Worm (Caenorhabditis elegans) whole organism, L1 larva: ENCODE results near the gene grd-10.
"Not testable (repeated sequence)": the region's sequence is repeated elsewhere in the genome, so short reads cannot be mapped to it uniquely, and the experiment has no call there.

Source experiments
- C04F5.9 ChIP-seq: sonication (generic microtip); optimal IDR thresholded peaks from 2 replicates; lab custom pipeline; 2016; ENCODE audit warnings: missing genetic modification characterization, missing compliant biosample characterization
- C16A3.4 ChIP-seq: fragments of 150-350 bp; optimal IDR thresholded peaks from 2 replicates; lab custom pipeline; 2014; ENCODE audit warnings: missing biosample characterization, missing genetic modification characterization
- Y116A8C.19 ChIP-seq: sonication (generic microtip); optimal IDR thresholded peaks from 2 replicates; lab custom pipeline; 2016; ENCODE audit warnings: missing compliant biosample characterization, missing genetic modification characterization, borderline replicate concordance
- alr-1 ChIP-seq: fragments of 200-800 bp; sonication (Bioruptor generic); optimal IDR thresholded peaks from 2 replicates; lab custom pipeline; 2018; ENCODE audit warnings: borderline replicate concordance, mild to moderate bottlenecking, missing genetic modification characterization, missing compliant biosample characterization
- aly-2 ChIP-seq: fragments of 150-350 bp; optimal IDR thresholded peaks from 2 replicates; lab custom pipeline; 2014; ENCODE audit warnings: missing biosample characterization, missing genetic modification characterization
- ceh-88 ChIP-seq: fragments of 200-800 bp; sonication (Bioruptor generic); IDR thresholded peaks from 2 replicates; pipeline ENCODE4 v1.3.6; 2022; ENCODE audit warnings: missing genetic modification characterization, missing compliant biosample characterization
- ceh-90 ChIP-seq: sonication (generic microtip); optimal IDR thresholded peaks from 2 replicates; lab custom pipeline; 2016; ENCODE audit warnings: missing genetic modification characterization, missing compliant biosample characterization
- ces-1 ChIP-seq: fragments of 150-350 bp; optimal IDR thresholded peaks from 2 replicates; lab custom pipeline; 2014; ENCODE audit warnings: missing biosample characterization, missing genetic modification reagents, missing genetic modification characterization
- dpl-1 ChIP-seq, 3 experiments: fragments of 150-350 bp in 2 of 3; sonication (generic microtip) in 1 of 3; optimal IDR thresholded peaks; 2 replicates each; lab custom pipeline; 2014 to 2017; ENCODE audit warnings: missing biosample characterization in 3 of 3, missing genetic modification characterization in 3 of 3, missing genetic modification reagents in 3 of 3
- dsc-1 ChIP-seq: sonication (generic microtip); optimal IDR thresholded peaks from 2 replicates; lab custom pipeline; 2016; ENCODE audit warnings: mild to moderate bottlenecking, missing genetic modification characterization, missing compliant biosample characterization
- efl-1 ChIP-seq, 4 experiments: fragments of 150-350 bp; optimal IDR thresholded peaks in 3 of 4; peaks in 1 of 4; 1 replicate in 1 of 4; 2 replicates in 3 of 4; lab custom pipeline; 2014; ENCODE audit warnings: missing biosample characterization in 2 of 4, missing genetic modification characterization in 2 of 4, missing genetic modification reagents in 2 of 4
- egl-13 ChIP-seq: sonication (generic microtip); optimal IDR thresholded peaks from 2 replicates; lab custom pipeline; 2016; ENCODE audit warnings: missing genotype, missing genetic modification reagents, missing genetic modification characterization, missing compliant biosample characterization
- egl-27 ChIP-seq, 2 experiments: fragments of 150-350 bp in 1 of 2; sonication (generic microtip); optimal IDR thresholded peaks; 3 replicates each; lab custom pipeline; 2017 to 2018; ENCODE audit warnings: missing biosample characterization in 2 of 2, missing genetic modification characterization in 2 of 2, missing genetic modification reagents in 2 of 2
- fkh-4 ChIP-seq: sonication (generic microtip); optimal IDR thresholded peaks from 2 replicates; lab custom pipeline; 2016; ENCODE audit warnings: missing compliant biosample characterization, missing genetic modification characterization, borderline replicate concordance
- fos-1 ChIP-seq: fragments of 150-350 bp; optimal IDR thresholded peaks from 2 replicates; lab custom pipeline; 2014; ENCODE audit warnings: missing biosample characterization, missing genetic modification characterization
- hlh-4 ChIP-seq: sonication (generic microtip); optimal IDR thresholded peaks from 2 replicates; lab custom pipeline; 2016; ENCODE audit warnings: mild to moderate bottlenecking, missing genetic modification characterization, missing compliant biosample characterization
- jun-1 ChIP-seq: fragments of 150-350 bp; optimal IDR thresholded peaks from 2 replicates; lab custom pipeline; 2014; ENCODE audit warnings: missing biosample characterization, missing genetic modification reagents, missing genetic modification characterization
- lin-15B ChIP-seq: fragments of 150-350 bp; sonication (generic microtip); optimal IDR thresholded peaks from 3 replicates; lab custom pipeline; 2014; ENCODE audit warnings: missing biosample characterization, missing genetic modification characterization
- lin-35 ChIP-seq, 2 experiments: fragments of 150-350 bp; optimal IDR thresholded peaks; 2 replicates each; lab custom pipeline; 2014; ENCODE audit warnings: missing biosample characterization in 2 of 2, missing genetic modification characterization in 2 of 2, missing genetic modification reagents in 2 of 2
- lin-39 ChIP-seq: fragments of 150-350 bp; optimal IDR thresholded peaks from 2 replicates; lab custom pipeline; 2014; ENCODE audit warnings: missing biosample characterization, missing genetic modification reagents, missing genetic modification characterization
- lsy-2 ChIP-seq, 2 experiments: fragments of 150-350 bp; optimal IDR thresholded peaks; 2 replicates each; lab custom pipeline; 2014; ENCODE audit warnings: missing biosample characterization in 2 of 2, missing genetic modification characterization in 2 of 2
- mab-9 ChIP-seq: fragments of 200-800 bp; sonication (Bioruptor generic); IDR thresholded peaks from 2 replicates; pipeline ENCODE4 v1.3.6; 2022; ENCODE audit warnings: missing genetic modification reagents, missing genetic modification characterization, missing compliant biosample characterization
- mep-1 ChIP-seq: fragments of 150-350 bp; optimal IDR thresholded peaks from 2 replicates; lab custom pipeline; 2014; ENCODE audit warnings: missing biosample characterization, missing genetic modification characterization
- nhr-11 ChIP-seq: fragments of 150-350 bp; optimal IDR thresholded peaks from 2 replicates; lab custom pipeline; 2014; ENCODE audit warnings: missing biosample characterization, missing genetic modification characterization
- nhr-19 ChIP-seq: fragments of 200-800 bp; sonication (Bioruptor generic); conservative IDR thresholded peaks from 2 replicates; pipeline ENCODE4 v1.3.6; 2022; ENCODE audit warnings: missing genetic modification characterization, missing compliant biosample characterization
- nhr-20 ChIP-seq: sonication (generic microtip); optimal IDR thresholded peaks from 2 replicates; lab custom pipeline; 2016; ENCODE audit warnings: mild to moderate bottlenecking, missing genetic modification characterization, missing compliant biosample characterization
- nhr-47 ChIP-seq: sonication (generic microtip); optimal IDR thresholded peaks from 2 replicates; lab custom pipeline; 2016; ENCODE audit warnings: mild to moderate bottlenecking, missing genetic modification characterization, moderate library complexity, missing compliant biosample characterization
- nhr-71 ChIP-seq: sonication (generic microtip); optimal IDR thresholded peaks from 2 replicates; lab custom pipeline; 2016; ENCODE audit warnings: mild to moderate bottlenecking, missing genetic modification characterization, moderate library complexity, missing compliant biosample characterization
- nhr-76 ChIP-seq: sonication (generic microtip); optimal IDR thresholded peaks from 2 replicates; lab custom pipeline; 2017; ENCODE audit warnings: missing biosample characterization, missing genetic modification characterization
- nhr-77 ChIP-seq: fragments of 150-350 bp; optimal IDR thresholded peaks from 2 replicates; lab custom pipeline; 2014; ENCODE audit warnings: missing biosample characterization, missing genetic modification characterization
- nhr-84 ChIP-seq: sonication (generic microtip); optimal IDR thresholded peaks from 2 replicates; lab custom pipeline; 2017; ENCODE audit warnings: missing biosample characterization, missing genetic modification characterization
- nhr-85 ChIP-seq: sonication (generic microtip); peaks from one replicate; lab custom pipeline; 2016; ENCODE audit warnings: missing genetic modification characterization, inconsistent platforms, missing compliant biosample characterization
- pqm-1 ChIP-seq: sonication (generic microtip); optimal IDR thresholded peaks from 3 replicates; lab custom pipeline; 2017; ENCODE audit warnings: missing biosample characterization, missing genetic modification characterization
- rnt-1 ChIP-seq: sonication (generic microtip); optimal IDR thresholded peaks from 2 replicates; lab custom pipeline; 2016; ENCODE audit warnings: mild to moderate bottlenecking, missing genetic modification characterization, moderate library complexity, missing compliant biosample characterization
- snpc-4 ChIP-seq: fragments of 150-350 bp; optimal IDR thresholded peaks from 2 replicates; lab custom pipeline; 2014; ENCODE audit warnings: missing biosample characterization, missing genetic modification characterization
- sptf-1 ChIP-seq: fragments of 150-350 bp; optimal IDR thresholded peaks from 2 replicates; lab custom pipeline; 2014; ENCODE audit warnings: missing biosample characterization, missing genetic modification characterization
- tbx-2 ChIP-seq: sonication (generic microtip); optimal IDR thresholded peaks from 2 replicates; lab custom pipeline; 2016; ENCODE audit warnings: missing genetic modification characterization, missing compliant biosample characterization
- unc-130 ChIP-seq: fragments of 150-350 bp; optimal IDR thresholded peaks from 2 replicates; lab custom pipeline; 2017; ENCODE audit warnings: missing biosample characterization, missing genetic modification characterization, inconsistent platforms
- unc-62 ChIP-seq: fragments of 150-350 bp; optimal IDR thresholded peaks from 2 replicates; lab custom pipeline; 2014; ENCODE audit warnings: missing biosample characterization, missing genetic modification reagents, missing genetic modification characterization
- unc-86 ChIP-seq: sonication (generic microtip); optimal IDR thresholded peaks from 2 replicates; lab custom pipeline; 2016; ENCODE audit warnings: missing genetic modification characterization, missing compliant biosample characterization
- unc-98 ChIP-seq: fragments of 200-800 bp; sonication (Bioruptor generic); IDR thresholded peaks from 2 replicates; pipeline ENCODE4 v1.3.6; 2022; ENCODE audit warnings: missing genetic modification characterization, missing compliant biosample characterization
- vab-15 ChIP-seq: sonication (generic microtip); optimal IDR thresholded peaks from 2 replicates; lab custom pipeline; 2017; ENCODE audit warnings: missing genotype, mild to moderate bottlenecking, missing genetic modification characterization, missing compliant biosample characterization
- xbp-1 ChIP-seq: sonication (generic microtip); optimal IDR thresholded peaks from 2 replicates; lab custom pipeline; 2016; ENCODE audit warnings: missing genetic modification characterization, missing compliant biosample characterization
- zag-1 ChIP-seq: fragments of 150-350 bp; optimal IDR thresholded peaks from 2 replicates; lab custom pipeline; 2014; ENCODE audit warnings: missing biosample characterization, missing genetic modification characterization
- zip-4 ChIP-seq: fragments of 200-800 bp; sonication (Bioruptor generic); optimal IDR thresholded peaks from 2 replicates; lab custom pipeline; 2018; ENCODE audit warnings: mild to moderate bottlenecking, missing genetic modification characterization, moderate library complexity, missing compliant biosample characterization

grd-10 gene

DNA sequence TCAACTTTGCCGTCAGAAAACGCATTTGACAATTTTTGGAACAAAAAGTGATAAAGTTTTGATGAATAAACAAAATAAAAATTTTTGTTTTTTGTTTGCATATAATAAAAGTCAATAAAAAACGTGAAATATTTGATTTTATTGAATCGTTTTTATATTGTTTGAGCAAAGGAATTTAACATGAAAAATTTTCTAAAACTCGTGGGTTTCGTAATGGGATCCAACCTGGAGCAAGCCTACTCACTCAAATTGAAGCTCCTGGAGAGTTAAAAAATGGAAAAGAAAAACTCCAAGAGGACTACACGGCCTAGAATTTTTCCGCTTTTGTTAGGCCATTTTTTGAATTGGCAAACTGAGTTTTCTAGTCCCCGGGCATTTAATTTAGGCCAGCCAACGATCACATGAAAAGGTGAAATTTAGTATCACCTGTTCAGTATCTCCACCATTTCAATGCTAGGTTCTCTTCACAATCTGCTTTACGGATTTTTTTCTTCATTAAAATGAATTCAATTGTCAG, 12.4 kb upstream of the grd-10 start, which contains the start of the genes C04C3.9 and srz-60:
C04C3.9 (minus strand) TSS at position 101 of the 517 bp plus-strand sequence.
srz-60 (plus strand) TSS at position 467 of the 517 bp plus-strand sequence.
- TF ChIP-seq unc-98 (GFP tag; lab: Robert Waterston, UW): no peak
- TF ChIP-seq C04F5.9 (tag; lab: Kevin White, UChicago): no peak
- no peak for TF ChIP-seq nhr-84 (tag; lab: Kevin White, UChicago)
- no peak for TF ChIP-seq unc-86 (tag; lab: Kevin White, UChicago)
- no peak for TF ChIP-seq lin-15B (tag; lab: Kevin White, UChicago)
- no peak for TF ChIP-seq egl-13
- TF ChIP-seq mep-1 (tag; lab: Kevin White, UChicago): no peak
- TF ChIP-seq efl-1 (optimal IDR thresholded peaks at IDR 0.05; lab: Kevin White, UChicago): no peak
- no peak for TF ChIP-seq efl-1 (GFP tag; optimal IDR thresholded peaks at IDR 0.05 in 1 of 2; lab: Kevin White, UChicago)
- TF ChIP-seq nhr-19 (GFP tag; lab: Robert Waterston, UW): no peak

DNA sequence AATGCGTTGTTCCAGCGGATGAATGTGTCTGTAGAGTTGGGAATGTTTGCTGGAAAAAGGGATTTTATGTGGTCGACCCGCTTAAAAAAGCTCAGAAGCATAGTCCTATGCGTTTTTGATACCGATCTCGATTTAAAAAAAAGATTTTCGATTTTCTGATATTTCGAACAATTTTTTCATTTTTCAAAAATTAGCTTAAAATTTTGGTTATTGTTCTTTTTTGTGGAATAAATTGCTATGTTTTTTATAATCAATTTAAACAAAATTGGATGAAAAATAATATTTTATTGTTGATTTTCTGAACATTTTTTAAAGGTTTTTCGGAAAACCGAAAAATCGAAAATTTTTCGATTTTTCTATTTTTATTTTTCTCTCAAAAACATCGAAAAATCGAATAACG, 7.5 kb upstream of the grd-10 start, which contains the start of gene C04C3.7:
C04C3.7 (minus strand) TSS at position 101 of the 400 bp plus-strand sequence.
- TF ChIP-seq rnt-1, lin-15B, pqm-1 (tag; lab: Kevin White, UChicago): not testable (repeated sequence)

DNA sequence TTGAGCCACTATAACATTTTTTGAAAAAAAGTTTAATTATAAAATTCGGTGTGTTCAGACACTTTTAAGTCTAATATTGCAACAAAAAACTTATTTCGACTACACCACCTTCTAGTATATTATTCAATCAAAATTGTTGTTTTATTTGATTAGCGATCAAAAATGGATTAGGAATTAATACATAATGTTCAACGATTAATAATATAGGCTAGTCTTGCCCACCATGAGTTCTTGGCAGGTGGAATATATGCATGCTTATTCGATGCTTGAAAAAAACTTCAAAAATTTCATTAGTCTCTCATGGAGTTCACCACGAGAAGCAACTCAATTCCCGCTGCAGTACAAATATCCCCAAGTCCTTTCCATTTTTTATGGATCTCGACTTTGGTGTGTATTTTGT, 4.8 kb upstream of the grd-10 start, which contains the start of gene srz-32:
srz-32 (plus strand) TSS at position 301 of the 400 bp plus-strand sequence.
- TF ChIP-seq dpl-1 (GFP tag; optimal IDR thresholded peaks at IDR 0.05; lab: Kevin White, UChicago) (no peak), Y116A8C.19 (tag; lab: Kevin White, UChicago) (no peak), mab-9 (GFP tag; lab: Robert Waterston, UW) (no peak), dsc-1 (no peak), alr-1 (tag; lab: Kevin White, UChicago) (no peak), nhr-71 (no peak), C16A3.4 (no peak), ceh-90 (tag; lab: Kevin White, UChicago) (no peak), nhr-47 (tag; lab: Kevin White, UChicago) (no peak), snpc-4 (no peak), ceh-88 (GFP tag; lab: Robert Waterston, UW) (no peak), ces-1 (no peak), lsy-2 (tag; optimal IDR thresholded peaks at IDR 0.05; lab: Kevin White, UChicago) (no peak), nhr-11 (no peak), sptf-1 (tag; lab: Kevin White, UChicago) (no peak), mep-1 (tag; lab: Kevin White, UChicago) (no peak), nhr-76 (tag; lab: Kevin White, UChicago) (no peak), zip-4 (GFP tag; lab: Kevin White, UChicago) (no peak), fos-1 (tag; lab: Kevin White, UChicago) (no peak)
- TF ChIP-seq, all 84 proteins: peak for 0

DNA sequence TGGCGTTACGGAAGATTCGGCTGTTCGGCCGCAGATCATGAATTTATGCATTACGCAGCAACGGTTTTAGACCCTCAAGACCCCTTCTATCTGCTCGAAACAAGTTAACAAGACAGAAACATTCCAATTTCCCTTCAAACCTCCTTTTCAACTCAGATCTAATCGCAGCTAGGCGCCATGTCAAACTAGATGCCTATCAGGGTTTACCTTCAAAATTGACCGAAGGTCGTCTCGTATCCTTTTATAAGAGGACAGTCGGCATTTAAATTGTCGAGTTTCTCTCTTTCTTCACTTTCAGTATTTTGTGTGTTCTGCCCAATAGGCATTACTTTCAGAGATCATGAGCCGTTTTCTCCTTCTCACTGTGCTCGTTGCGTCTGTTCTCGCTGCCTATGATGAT, 2.8 kb upstream of the grd-10 start, which contains the start of gene grd-13:
grd-13 (plus strand) TSS at position 291 of the 400 bp plus-strand sequence.
- TF ChIP-seq fkh-4 (no peak), unc-86 (tag; lab: Kevin White, UChicago) (no peak), rnt-1 (tag; lab: Kevin White, UChicago) (no peak), nhr-85 (peak; percentile 87), aly-2 (tag; lab: Kevin White, UChicago) (no peak), lin-35 (GFP tag; optimal IDR thresholded peaks at IDR 0.05; lab: Kevin White, UChicago) (no peak)

DNA sequence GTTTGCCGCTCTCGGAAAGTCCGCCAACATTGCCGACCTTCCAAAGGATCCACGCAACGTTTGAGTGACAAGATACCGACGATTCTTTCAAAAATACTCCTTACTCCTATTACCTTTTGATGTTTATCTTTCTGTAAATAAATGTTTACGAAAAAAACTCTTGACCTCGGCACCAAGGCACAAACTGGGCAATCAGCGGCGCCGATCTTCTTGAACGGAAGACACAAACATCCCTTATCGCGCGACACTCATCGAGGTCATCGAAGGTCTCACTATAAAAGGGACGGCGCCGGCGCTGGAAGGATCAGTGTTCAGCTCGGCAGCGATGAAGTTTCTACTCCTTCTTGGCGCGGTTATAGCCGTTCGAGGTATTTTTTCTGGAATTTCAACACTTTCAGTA, 1.5 kb upstream of the grd-10 start, which contains the start of gene grd-3:
grd-3 (plus strand) TSS at position 302 of the 400 bp plus-strand sequence.
- no peak for TF ChIP-seq tbx-2 (tag; lab: Kevin White, UChicago)
- TF ChIP-seq zag-1 (tag; lab: Kevin White, UChicago): no peak
- no peak for TF ChIP-seq jun-1 (tag; lab: Kevin White, UChicago)
- no peak for TF ChIP-seq efl-1 (optimal IDR thresholded peaks at IDR 0.05; lab: Kevin White, UChicago)
- no peak for TF ChIP-seq efl-1 (GFP tag; optimal IDR thresholded peaks at IDR 0.05 in 1 of 2; lab: Kevin White, UChicago)
- TF ChIP-seq hlh-4 (tag; lab: Kevin White, UChicago): no peak
- no peak for TF ChIP-seq xbp-1
- no peak for TF ChIP-seq vab-15 (tag; lab: Kevin White, UChicago)
- no peak for TF ChIP-seq unc-62 (GFP tag; lab: Kevin White, UChicago)
- TF ChIP-seq egl-27 (tag; optimal IDR thresholded peaks at IDR 0.05; lab: Kevin White, UChicago): no peak
- no peak for TF ChIP-seq unc-130 (tag; lab: Kevin White, UChicago)
- peak; percentile 51 for TF ChIP-seq nhr-71
- peak; percentile 11 for TF ChIP-seq nhr-20
- no peak for TF ChIP-seq lin-39 (tag; lab: Kevin White, UChicago)
- TF ChIP-seq nhr-77: no peak
- peak; percentile 95 for TF ChIP-seq nhr-85
